Worm (Caenorhabditis elegans) whole organism, L3 larva: ENCODE data around the gene srbc-50.

Experiments used
- egl-27 ChIP-seq: sonication (generic microtip); optimal IDR thresholded peaks from 4 replicates; lab custom pipeline; 2017; ENCODE audit warnings: missing biosample characterization, missing genetic modification reagents, missing genetic modification characterization
- pqm-1 ChIP-seq: fragments of 150-350 bp; optimal IDR thresholded peaks from 2 replicates; lab custom pipeline; 2017; ENCODE audit warnings: missing biosample characterization, missing genetic modification characterization, inconsistent platforms

DNA sequence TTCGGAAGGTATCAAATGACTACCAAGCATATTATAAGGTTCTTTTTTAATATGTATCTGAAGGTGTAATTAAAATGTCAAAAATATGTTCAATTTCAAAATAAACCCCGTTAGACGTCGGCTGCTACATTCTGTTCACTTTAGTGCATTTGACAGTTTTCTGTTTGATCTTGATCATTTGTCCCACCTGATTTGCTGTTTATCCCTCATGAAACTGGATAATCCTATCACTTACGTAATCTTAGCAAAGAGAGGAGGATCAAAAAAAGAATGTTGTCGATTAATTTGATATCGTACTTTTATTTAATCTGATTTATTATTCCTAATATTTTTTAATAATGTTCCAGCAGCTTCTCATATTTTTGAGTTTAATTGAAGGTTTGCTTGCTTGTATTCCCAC lies 14.3 kb downstream of the srbc-50 start, which contains the start of gene F54B8.1:
- TF ChIP-seq egl-27 (tag; lab: Kevin White, UChicago) (no peak), pqm-1 (tag; lab: Kevin White, UChicago) (no peak)
